Fruit fly (Drosophila melanogaster): ENCODE measurements around the gene CG14635.

Gene CG14635

DNA sequence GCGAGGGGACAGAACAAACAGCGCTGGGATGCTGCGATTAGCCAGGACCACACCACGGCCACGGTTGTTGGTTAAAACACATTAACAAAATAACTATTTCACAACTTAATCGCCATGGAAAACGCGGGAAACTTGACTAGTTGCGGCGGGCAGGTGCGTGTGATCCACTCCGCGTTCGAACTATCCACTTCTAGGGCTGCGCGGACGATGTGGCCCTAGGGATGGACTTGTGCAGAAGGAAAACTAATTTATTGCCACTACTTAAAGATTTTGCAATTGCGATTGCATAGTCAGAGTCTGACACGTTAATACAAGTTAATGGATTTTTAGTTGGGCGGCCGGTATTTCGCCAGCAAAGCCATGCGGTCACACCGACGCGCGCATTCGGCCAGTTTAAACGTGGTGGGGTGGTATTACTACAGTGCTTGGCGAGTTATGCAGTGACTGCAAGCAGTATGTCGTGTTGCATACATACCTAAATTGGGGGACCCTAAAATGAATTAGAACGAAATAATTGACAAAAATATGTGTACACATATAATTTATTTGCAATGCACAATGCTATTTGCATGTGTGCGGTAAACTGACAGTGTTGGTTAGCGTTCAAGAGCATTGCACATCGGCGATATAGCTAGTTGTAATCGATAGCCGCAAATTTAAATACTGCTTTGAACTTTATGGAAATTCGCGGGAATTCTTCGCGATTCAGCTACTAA, 43.3 kb upstream of the CG14635 start, which contains the start of gene Rbf (continued):
- TF ChIP-seq CG9215 (GFP tag; IDR thresholded peaks at IDR 0.05) (no peak), dan (GFP tag; IDR thresholded peaks at IDR 0.05) (no peak), mirr (GFP tag; optimal IDR thresholded peaks at IDR 0.05) (no peak), CG8089 (GFP tag; optimal IDR thresholded peaks at IDR 0.05) (no peak), D19B (GFP tag; optimal IDR thresholded peaks at IDR 0.05) (no peak), CG2129 (GFP tag; IDR thresholded peaks at IDR 0.05; ENCODE audit: partially characterized antibody) (peak; percentile 39; the same call in 1 of the 2 replicates), CG12299 (tag; optimal IDR thresholded peaks at IDR 0.05) (no peak), CG15514 (GFP tag; optimal IDR thresholded peaks at IDR 0.05) (peak; percentile 33), NC2β (GFP tag; optimal IDR thresholded peaks at IDR 0.05) (no peak), Hr51 (GFP tag; optimal IDR thresholded peaks at IDR 0.05) (no peak), Neu2 (GFP tag; optimal IDR thresholded peaks at IDR 0.05; ENCODE audit: borderline replicate concordance) (no peak), Chrac-16 (GFP tag; optimal IDR thresholded peaks at IDR 0.05) (peak; percentile 11), CG8388 (GFP tag; optimal IDR thresholded peaks at IDR 0.05) (no peak), abd-A (tag; optimal IDR thresholded peaks at IDR 0.05) (no peak), CG12942 (GFP tag; optimal IDR thresholded peaks at IDR 0.05) (no peak), dm (GFP tag; optimal IDR thresholded peaks at IDR 0.05) (peak; percentile 25), stc (GFP tag; IDR thresholded peaks at IDR 0.05) (no peak), CG10431 (GFP tag; optimal IDR thresholded peaks at IDR 0.05) (no peak), Max (GFP tag; optimal IDR thresholded peaks at IDR 0.05) (no peak), CG1792 (GFP tag; optimal IDR thresholded peaks at IDR 0.05) (no peak), H2.0 (GFP tag; IDR thresholded peaks at IDR 0.05) (no peak), CG17802 (tag; optimal IDR thresholded peaks at IDR 0.05) (no peak), Gug (GFP tag; IDR thresholded peaks at IDR 0.05) (no peak), crol (GFP tag; IDR thresholded peaks at IDR 0.05) (no peak), Lhr (GFP tag; optimal IDR thresholded peaks at IDR 0.05) (no peak), gcm2 (GFP tag; optimal IDR thresholded peaks at IDR 0.05) (no peak), CG17385 (GFP tag; optimal IDR thresholded peaks at IDR 0.05) (no peak), ara (GFP tag; IDR thresholded peaks at IDR 0.05) (no peak), klu (GFP tag; IDR thresholded peaks at IDR 0.05) (no peak), CG2202 (tag; optimal IDR thresholded peaks at IDR 0.05) (no peak), aop (GFP tag; IDR thresholded peaks at IDR 0.05) (no peak), prd (optimal IDR thresholded peaks at IDR 0.05) (no peak), prd (GFP tag; IDR thresholded peaks at IDR 0.05) (no peak), CG6813 (GFP tag; optimal IDR thresholded peaks at IDR 0.05) (no peak), CG6654 (GFP tag; optimal IDR thresholded peaks at IDR 0.05) (no peak), MTF-1 (GFP tag; optimal IDR thresholded peaks at IDR 0.05; ENCODE audit: borderline replicate concordance) (no peak), Six4 (GFP tag; optimal IDR thresholded peaks at IDR 0.05) (no peak), CG12155 (GFP tag; optimal IDR thresholded peaks at IDR 0.05) (no peak), CG15269 (tag; optimal IDR thresholded peaks at IDR 0.05) (no peak), sc (optimal IDR thresholded peaks at IDR 0.05) (no peak), sc (GFP tag; optimal IDR thresholded peaks at IDR 0.05) (no peak), CG4854 (GFP tag; optimal IDR thresholded peaks at IDR 0.05) (peak; percentile 4), sd (tag; optimal IDR thresholded peaks at IDR 0.05) (no peak), Hmr (GFP tag; optimal IDR thresholded peaks at IDR 0.05) (peak; percentile 24), Meics (GFP tag; optimal IDR thresholded peaks at IDR 0.05) (no peak), gsb (GFP tag; IDR thresholded peaks at IDR 0.05) (no peak), fru (optimal IDR thresholded peaks at IDR 0.05) (no peak), az2 (GFP tag; optimal IDR thresholded peaks at IDR 0.05) (no peak), onecut (GFP tag; IDR thresholded peaks at IDR 0.05) (no peak), gcm (GFP tag; optimal IDR thresholded peaks at IDR 0.05) (no peak), ase (GFP tag; IDR thresholded peaks at IDR 0.05) (no peak)
